Fruit fly (Drosophila melanogaster): ENCODE measurements around the gene NijC.

The NijC gene

dm6 chr3R:12676160-12676559 lies 18.8 kb upstream of the NijC start, which contains the start of gene CG43630:
Gene CG43630 (minus strand): TSS chr3R:12676260.
- no peak for TF ChIP-seq CG8478 (optimal IDR thresholded peaks at IDR 0.05)
- TF ChIP-seq CTCF (optimal IDR thresholded peaks at IDR 0.05): no peak

DNA sequence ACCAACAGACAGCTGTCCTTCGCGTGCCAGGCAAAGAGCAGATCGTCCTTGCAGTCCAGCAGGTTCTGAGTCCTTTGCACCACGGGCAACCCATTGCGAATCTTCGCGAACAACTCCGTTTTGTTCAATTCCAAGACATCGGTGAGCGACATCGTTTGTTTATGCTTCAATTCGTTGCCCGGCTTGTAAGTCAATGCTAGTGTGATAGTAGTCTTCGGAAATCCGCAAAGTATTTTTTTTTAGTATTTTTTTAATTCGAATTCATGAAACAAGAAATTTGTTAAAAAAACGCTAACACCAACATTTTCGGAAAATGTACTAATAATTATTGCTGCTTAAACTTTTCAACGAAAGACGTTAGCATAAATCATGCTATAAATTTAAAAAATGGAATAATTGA lies 16.1 kb upstream of the NijC start, which contains the start of gene mbo:
Gene mbo, minus strand, starts transcription at position 203 of the 400 bp plus-strand sequence.
- TF ChIP-seq CTCF (optimal IDR thresholded peaks at IDR 0.05): no peak
- no peak for TF ChIP-seq CG8478 (optimal IDR thresholded peaks at IDR 0.05)

DNA sequence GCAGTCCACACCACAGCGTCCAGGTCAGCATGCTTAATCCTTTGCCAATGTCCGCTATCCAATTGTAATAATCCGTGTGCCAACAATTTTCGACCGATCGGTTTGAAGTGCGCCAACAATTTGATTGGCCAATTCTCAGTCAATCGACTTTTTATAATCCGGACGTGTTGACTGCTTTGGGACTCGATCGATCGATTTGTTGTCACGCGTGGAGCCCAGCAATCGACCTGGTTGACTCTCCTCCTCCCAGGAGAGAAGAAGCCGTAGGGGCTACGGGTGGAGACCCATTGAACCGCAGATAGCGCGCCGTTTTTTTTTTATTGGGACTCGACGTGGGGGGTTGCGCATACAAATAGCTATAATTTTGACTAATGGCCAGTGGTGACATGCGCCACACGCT lies 13.7 kb upstream of the NijC start, which contains the start of gene Cyp313a4:
Gene Cyp313a4, minus strand, starts transcription at position 101 of the 400 bp plus-strand sequence.
- TF ChIP-seq CG8478 (optimal IDR thresholded peaks at IDR 0.05): no peak
- TF ChIP-seq CTCF (optimal IDR thresholded peaks at IDR 0.05): no peak

DNA sequence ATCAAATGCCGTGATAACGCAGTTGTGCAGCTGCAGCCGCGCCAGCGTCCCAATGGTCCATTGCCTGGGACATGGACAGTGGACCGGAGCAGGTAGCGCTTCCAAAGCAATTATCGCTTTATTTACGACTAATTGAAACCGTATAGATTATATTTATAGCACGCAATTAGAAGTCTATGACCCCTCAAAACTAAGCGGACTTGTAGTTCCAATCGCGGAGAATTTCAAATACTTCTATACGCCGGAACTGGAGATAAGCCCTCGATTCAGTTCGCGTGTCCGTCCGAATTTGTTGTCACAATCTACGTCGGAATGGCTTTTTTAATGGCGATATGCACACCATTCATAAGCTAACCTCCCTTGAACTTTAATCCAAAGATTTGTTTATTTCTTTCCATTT lies 9.6 kb upstream of the NijC start:
- TF ChIP-seq CTCF (optimal IDR thresholded peaks at IDR 0.05) (no peak), CG8478 (optimal IDR thresholded peaks at IDR 0.05) (no peak)

- TF ChIP-seq CTCF (optimal IDR thresholded peaks at IDR 0.05): no peak
- TF ChIP-seq CG8478 (optimal IDR thresholded peaks at IDR 0.05): no peak
Measured at dm6 chr3R:12688116-12688515, 6.8 kb upstream of the NijC start.

- TF ChIP-seq CTCF (optimal IDR thresholded peaks at IDR 0.05) (no peak), CG8478 (optimal IDR thresholded peaks at IDR 0.05) (no peak)
Measured at dm6 chr3R:12688672-12689417, 6.1 kb upstream of the NijC start, which contains the start of gene kar. Gene kar (minus strand): TSS chr3R:12689367.

DNA sequence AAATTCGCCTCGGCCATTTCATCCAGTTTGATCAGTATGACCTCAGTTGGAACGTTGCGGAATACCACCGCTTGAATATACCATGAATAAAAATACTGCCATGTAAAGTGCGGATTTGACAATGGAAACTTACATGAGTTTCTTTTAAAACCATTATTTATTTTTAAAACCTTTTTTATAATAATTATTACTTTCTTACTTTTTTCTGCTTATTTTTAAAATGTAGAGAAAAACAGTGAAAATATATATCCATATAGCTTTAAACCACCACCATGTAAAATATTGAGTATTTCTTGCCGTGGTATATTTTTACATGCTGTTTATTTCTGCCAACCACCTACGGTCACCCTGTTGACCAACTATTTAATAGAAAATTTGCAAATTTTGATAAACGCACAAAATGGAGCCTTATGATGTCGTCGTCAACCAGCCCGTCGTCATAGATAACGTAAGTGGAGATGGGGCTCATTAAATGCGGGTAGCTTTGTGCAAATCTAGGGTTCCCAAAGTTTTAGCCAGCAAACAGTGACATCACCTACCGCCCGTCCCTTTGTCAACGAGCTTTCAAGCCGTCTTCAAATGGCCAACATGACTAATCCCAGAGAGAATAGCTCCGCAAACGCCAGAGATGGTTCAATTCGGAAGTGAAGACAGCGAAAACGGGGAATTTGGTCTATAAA lies 3.4 kb upstream of the NijC start, which contains the start of gene Arp1:
Gene Arp1, plus strand, starts transcription at position 322 of the 680 bp plus-strand sequence.
- no peak for TF ChIP-seq CG8478 (optimal IDR thresholded peaks at IDR 0.05)
- TF ChIP-seq CTCF (optimal IDR thresholded peaks at IDR 0.05): no peak

DNA sequence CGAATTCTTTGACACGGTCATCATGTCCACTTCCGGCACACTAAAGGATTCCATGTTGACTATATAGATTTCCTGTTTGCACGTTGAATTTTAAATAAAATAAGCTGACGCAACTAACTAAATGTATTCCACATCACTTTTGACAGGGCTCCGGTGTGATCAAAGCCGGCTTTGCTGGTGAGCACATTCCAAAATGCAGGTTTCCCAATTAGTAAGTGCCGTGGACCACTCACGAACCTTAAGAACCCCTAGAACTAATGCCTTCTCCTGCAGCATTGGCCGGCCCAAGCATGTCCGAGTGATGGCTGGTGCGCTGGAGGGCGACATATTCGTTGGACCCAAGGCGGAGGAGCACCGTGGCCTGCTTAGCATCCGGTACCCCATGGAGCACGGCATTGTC lies 2.4 kb upstream of the NijC start, which contains the start of gene CG31347:
Gene CG31347, minus strand, starts transcription at position 101 of the 400 bp plus-strand sequence.
- TF ChIP-seq CTCF (optimal IDR thresholded peaks at IDR 0.05) (no peak), CG8478 (optimal IDR thresholded peaks at IDR 0.05) (no peak)

DNA sequence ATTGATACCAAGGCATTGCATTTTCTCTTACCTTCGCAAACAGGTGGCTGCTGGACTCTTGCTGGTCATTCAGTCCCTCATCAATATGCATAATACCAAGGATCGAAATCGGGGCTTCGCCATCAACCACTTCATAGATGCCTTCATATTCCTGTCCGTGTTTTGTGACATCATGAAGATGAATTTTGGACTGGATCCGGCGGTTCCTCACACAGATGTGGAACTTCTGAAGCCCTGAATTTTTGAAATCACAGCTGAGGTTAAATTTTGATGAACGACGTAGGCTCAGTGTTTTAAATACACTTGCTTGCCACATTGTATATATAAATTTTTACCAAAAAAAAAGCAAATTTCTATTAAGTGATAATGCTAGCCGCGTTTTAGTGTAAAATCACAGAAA lies 2.1 kb downstream of the NijC start, which contains the start of gene Past1:
Gene Past1, plus strand, starts transcription at position 301 of the 400 bp plus-strand sequence.
- no peak for TF ChIP-seq CTCF (optimal IDR thresholded peaks at IDR 0.05)

- TF ChIP-seq CTCF (optimal IDR thresholded peaks at IDR 0.05): no peak
- TF ChIP-seq CG8478 (optimal IDR thresholded peaks at IDR 0.05): no peak
Measured at dm6 chr3R:12697571-12698039, 2.7 kb downstream of the NijC start.

DNA sequence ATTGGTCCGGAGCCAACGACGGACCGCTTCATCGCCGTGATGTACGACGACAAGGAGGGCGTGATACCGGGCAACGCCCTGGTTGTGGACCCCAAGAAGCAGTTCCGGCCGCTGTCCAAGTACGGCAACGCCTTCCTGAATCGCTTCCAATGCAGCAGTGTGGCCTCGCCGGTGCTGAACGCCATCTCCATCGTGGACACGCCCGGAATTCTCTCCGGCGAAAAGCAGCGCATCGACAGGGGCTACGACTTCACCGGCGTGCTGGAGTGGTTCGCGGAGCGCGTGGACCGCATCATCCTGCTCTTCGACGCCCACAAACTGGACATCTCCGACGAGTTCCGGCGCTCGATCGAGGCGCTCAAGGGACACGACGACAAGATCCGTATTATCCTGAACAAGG lies 3.4 kb downstream of the NijC start:
- TF ChIP-seq CG8478 (optimal IDR thresholded peaks at IDR 0.05): no peak
- TF ChIP-seq CTCF (optimal IDR thresholded peaks at IDR 0.05): no peak

DNA sequence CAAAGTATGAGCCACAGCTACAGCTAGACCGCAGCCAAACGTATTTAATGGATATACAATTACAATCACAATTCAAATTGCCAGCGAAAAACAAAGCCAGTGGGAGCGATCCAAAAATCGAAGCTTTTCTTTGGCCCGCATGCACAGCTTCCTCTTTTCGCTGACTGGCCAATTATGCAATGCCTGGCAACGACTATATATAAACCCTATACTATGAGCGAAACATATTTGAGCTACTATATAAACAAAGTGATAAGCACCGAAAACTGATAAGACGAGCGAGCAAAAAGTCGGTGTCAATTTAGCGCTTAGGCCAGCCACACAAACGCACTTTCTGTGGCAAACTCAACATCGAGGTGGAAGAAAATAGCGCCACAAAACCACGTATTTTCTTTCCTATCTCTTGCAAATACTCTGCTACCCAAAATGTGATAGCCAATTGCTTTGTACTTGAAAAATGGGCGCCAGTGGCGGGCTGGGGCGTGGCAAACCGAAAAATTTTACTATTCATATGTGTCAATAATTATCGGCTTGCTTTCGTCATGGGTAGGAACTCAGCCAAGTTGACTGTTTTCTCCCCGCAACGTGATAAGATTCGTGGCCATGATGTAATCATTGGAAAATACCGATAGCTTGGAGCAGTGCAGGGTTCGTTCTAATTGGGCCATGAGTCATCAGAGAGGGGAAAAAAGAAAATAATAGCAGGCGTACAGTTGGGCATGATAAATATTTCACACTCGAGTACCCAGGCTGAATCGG lies 4.9 kb downstream of the NijC start:
- TF ChIP-seq CTCF (optimal IDR thresholded peaks at IDR 0.05): no peak
- TF ChIP-seq CG8478 (optimal IDR thresholded peaks at IDR 0.05): no peak

DNA sequence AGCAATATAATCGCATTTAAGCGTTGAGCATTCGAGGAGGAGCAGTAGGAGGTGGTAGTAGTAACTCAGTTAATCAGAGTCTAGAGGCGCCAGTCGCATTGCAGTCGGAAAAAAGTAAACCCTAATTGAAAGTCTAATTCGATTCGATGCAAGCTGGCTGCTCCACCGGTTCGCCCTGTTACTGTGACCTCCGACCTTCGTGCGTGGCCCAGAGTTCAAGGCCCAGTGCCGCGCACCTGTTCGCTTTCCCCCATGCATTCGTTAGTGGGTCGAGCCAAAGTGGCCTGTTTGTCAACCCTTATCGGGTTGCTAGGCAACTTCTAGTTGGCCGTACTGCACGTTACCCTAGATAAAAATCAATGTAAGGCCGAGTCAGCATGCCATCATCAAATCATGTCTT lies 5.5 kb downstream of the NijC start:
- TF ChIP-seq CG8478 (optimal IDR thresholded peaks at IDR 0.05) (no peak), CTCF (optimal IDR thresholded peaks at IDR 0.05) (no peak)

DNA sequence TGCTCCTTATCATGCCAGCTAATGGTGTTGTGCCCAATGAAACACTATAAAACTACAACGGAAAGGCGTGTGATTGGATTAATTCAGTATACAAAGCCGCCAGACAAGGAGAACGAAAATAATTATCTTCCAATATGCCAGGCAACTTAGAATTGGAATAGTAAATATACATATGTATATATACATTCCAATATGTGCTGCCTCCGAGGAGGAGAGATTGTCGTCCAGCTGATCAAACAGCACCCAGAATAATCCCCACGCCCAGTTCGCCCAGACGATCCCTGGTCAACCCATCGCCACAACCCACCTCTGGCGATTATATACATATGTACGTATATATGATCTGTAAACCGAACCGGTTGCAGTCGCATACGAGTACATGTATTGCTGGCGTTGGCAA lies 6.3 kb downstream of the NijC start:
- TF ChIP-seq CG8478 (optimal IDR thresholded peaks at IDR 0.05) (no peak), CTCF (optimal IDR thresholded peaks at IDR 0.05) (no peak)

- TF ChIP-seq CG8478 (optimal IDR thresholded peaks at IDR 0.05): no peak
- TF ChIP-seq CTCF (optimal IDR thresholded peaks at IDR 0.05): no peak
Measured at dm6 chr3R:12701994-12702494, 7.1 kb downstream of the NijC start.

Measured in S2 (cell line).